5 worm cellular contexts compared by ENCODE assay signal in the genomic region with DNA sequence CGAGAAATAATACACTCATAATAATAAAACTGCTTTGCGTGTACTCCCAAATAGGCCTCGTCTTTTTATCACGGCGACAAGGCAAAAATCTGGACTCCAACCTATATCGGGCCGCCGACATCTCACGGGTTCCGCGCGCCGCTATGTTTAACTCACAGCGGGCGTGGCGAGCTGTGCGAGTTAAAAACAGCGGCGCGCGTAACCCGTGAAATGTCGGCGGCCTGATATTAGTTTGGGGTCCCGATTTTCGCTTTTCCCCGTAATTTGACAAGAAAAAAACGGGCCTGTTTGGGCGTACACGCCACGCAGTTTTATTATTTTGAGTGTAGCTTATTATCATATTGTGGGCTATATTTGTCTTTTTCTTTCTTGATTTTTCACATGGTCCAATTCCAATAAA.
TF ChIP-seq lines count a peak whose summit lies in the region.

No protein-coding gene starts in this region.

TF ChIP-seq in whole organism, L1 larva, 84 proteins besides CTCF, POLR2A, EP300 and RAD21:
- peak; percentile 77 for TF ChIP-seq snpc-4 (tag; optimal IDR thresholded peaks at IDR 0.05; lab: Kevin White, UChicago)
- TF ChIP-seq nhr-12 (tag; optimal IDR thresholded peaks at IDR 0.05; lab: Kevin White, UChicago): no peak
- TF ChIP-seq unc-30 (tag; optimal IDR thresholded peaks at IDR 0.05; lab: Kevin White, UChicago): no peak
- no peak for TF ChIP-seq nhr-28 (tag; optimal IDR thresholded peaks at IDR 0.05; lab: Kevin White, UChicago)
- no peak for TF ChIP-seq mdl-1 (tag; optimal IDR thresholded peaks at IDR 0.05; lab: Kevin White, UChicago)
- TF ChIP-seq nhr-90 (tag; optimal IDR thresholded peaks at IDR 0.05; lab: Kevin White, UChicago; ENCODE audit: poor library complexity): no peak

TF ChIP-seq in whole organism, L2 larva, 48 proteins besides CTCF, POLR2A, EP300 and RAD21:
- peak; percentile 45 for TF ChIP-seq snpc-4 (tag; optimal IDR thresholded peaks at IDR 0.05; lab: Kevin White, UChicago)
- TF ChIP-seq peb-1 (tag; optimal IDR thresholded peaks at IDR 0.05; lab: Kevin White, UChicago): no peak
- no peak for TF ChIP-seq dmd-4 (tag; optimal IDR thresholded peaks at IDR 0.05; lab: Kevin White, UChicago)
- TF ChIP-seq sma-9 (GFP tag; optimal IDR thresholded peaks at IDR 0.05; lab: Kevin White, UChicago): no peak
- no peak for TF ChIP-seq sma-9 (tag; optimal IDR thresholded peaks at IDR 0.05; lab: Kevin White, UChicago)

TF ChIP-seq in whole organism, L3 larva, 47 proteins besides CTCF, POLR2A, EP300 and RAD21:
- TF ChIP-seq snpc-4 (tag; optimal IDR thresholded peaks at IDR 0.05; lab: Kevin White, UChicago) (peak; percentile 4), nhr-25 (tag; optimal IDR thresholded peaks at IDR 0.05; lab: Kevin White, UChicago) (no peak)

TF ChIP-seq in whole organism, L4 larva, 104 proteins besides CTCF, POLR2A, EP300 and RAD21:
- TF ChIP-seq snpc-1.2 (GFP tag; IDR thresholded peaks at IDR 0.05; lab: Robert Waterston, UW) (no peak), snpc-4 (tag; optimal IDR thresholded peaks at IDR 0.05; lab: Kevin White, UChicago) (peak; percentile 29), lsy-2 (tag; optimal IDR thresholded peaks at IDR 0.05; lab: Kevin White, UChicago) (no peak), set-16 (GFP tag; IDR thresholded peaks at IDR 0.05; lab: Robert Waterston, UW) (peak; percentile 28; the same call in 1 of the 2 replicates), aha-1 (tag; lab: Kevin White, UChicago) (peak; percentile 59), arid-1 (GFP tag; conservative IDR thresholded peaks at IDR 0.05; lab: Robert Waterston, UW) (no peak), zag-1 (tag; optimal IDR thresholded peaks at IDR 0.05; lab: Kevin White, UChicago) (no peak), lin-38 (GFP tag; IDR thresholded peaks at IDR 0.05; lab: Robert Waterston, UW) (0 out of 2 replicates have a peak, but pooled peaks have one; percentile 18), lin-15B (tag; optimal IDR thresholded peaks at IDR 0.05; lab: Kevin White, UChicago) (no peak), rbr-2 (tag; optimal IDR thresholded peaks at IDR 0.05; lab: Kevin White, UChicago) (no peak), dpl-1 (GFP tag; optimal IDR thresholded peaks at IDR 0.05; lab: Kevin White, UChicago) (no peak), lim-7 (GFP tag; IDR thresholded peaks at IDR 0.05; lab: Robert Waterston, UW) (no peak), nhr-102 (tag; optimal IDR thresholded peaks at IDR 0.05; lab: Kevin White, UChicago) (no peak), nhr-11 (tag; optimal IDR thresholded peaks at IDR 0.05; lab: Kevin White, UChicago) (no peak), ceh-62 (tag; optimal IDR thresholded peaks at IDR 0.05; lab: Kevin White, UChicago) (no peak), jun-1 (tag; optimal IDR thresholded peaks at IDR 0.05; lab: Kevin White, UChicago) (no peak)

TF ChIP-seq in whole organism, young adult, 124 proteins besides CTCF, POLR2A, EP300 and RAD21:
- TF ChIP-seq dpl-1 (GFP tag; optimal IDR thresholded peaks at IDR 0.05; lab: Kevin White, UChicago) (no peak), hmg-1.2 (GFP tag; IDR thresholded peaks at IDR 0.05; lab: Robert Waterston, UW) (peak; percentile 51; the same call in 1 of the 2 replicates), somi-1 (GFP tag; optimal IDR thresholded peaks at IDR 0.05; lab: Kevin White, UChicago) (no peak), snpc-4 (GFP tag; optimal IDR thresholded peaks at IDR 0.05; lab: Kevin White, UChicago) (peak; percentile 37), snpc-4 (tag; optimal IDR thresholded peaks at IDR 0.05; lab: Kevin White, UChicago) (peak; percentile 18 to 93 (median 82)), lag-1 (GFP tag; IDR thresholded peaks at IDR 0.05; lab: Robert Waterston, UW) (no peak)
